Fruit fly (Drosophila melanogaster) whole organism: ENCODE data around the gene Crys.

ENCODE experiments used
- Dll ChIP-seq: fragments of >200 bp; optimal IDR thresholded peaks from 2 replicates; lab custom pipeline; 2017
- pan ChIP-seq: fragments of >200 bp; optimal IDR thresholded peaks from 2 replicates; lab custom pipeline; 2017

DNA sequence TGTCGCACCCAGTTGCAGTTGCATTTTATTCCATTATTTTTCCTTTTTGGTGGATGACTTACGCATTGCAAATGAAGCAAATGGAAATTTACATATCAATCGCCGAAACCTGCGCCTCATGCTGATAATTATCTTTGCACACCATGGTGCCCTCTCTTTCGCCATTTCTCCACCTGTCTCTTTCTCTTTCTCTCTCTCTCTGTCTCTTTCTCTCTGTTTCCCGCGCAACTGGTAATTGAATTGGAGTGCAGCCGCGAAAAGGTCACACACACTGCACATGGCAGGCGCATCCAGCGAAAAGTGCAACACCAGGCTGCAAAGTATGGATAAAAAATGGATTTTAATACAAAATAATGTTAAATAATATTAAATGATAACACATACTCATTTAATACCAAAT is 33.8 kb downstream of the Crys start:
- TF ChIP-seq pan (lab: Kevin White, UChicago) = no peak
- no peak for TF ChIP-seq Dll (lab: Kevin White, UChicago)
